Worm (Caenorhabditis elegans) whole organism, L1 larva: ENCODE measurements around the gene F10D7.4.

ENCODE experiments used
- C34B4.2 ChIP-seq: sonication (generic microtip); optimal IDR thresholded peaks from 2 replicates; lab custom pipeline; 2017; ENCODE audit warnings: mild to moderate bottlenecking, missing genetic modification characterization, missing compliant biosample characterization
- lin-15B ChIP-seq: fragments of 150-350 bp; sonication (generic microtip); optimal IDR thresholded peaks from 3 replicates; lab custom pipeline; 2014; ENCODE audit warnings: missing biosample characterization, missing genetic modification characterization
- mef-2 ChIP-seq: fragments of 150-350 bp; optimal IDR thresholded peaks from 2 replicates; lab custom pipeline; 2014; ENCODE audit warnings: missing biosample characterization, missing genetic modification characterization
- nhr-12 ChIP-seq: sonication (generic microtip); optimal IDR thresholded peaks from 2 replicates; lab custom pipeline; 2017; ENCODE audit warnings: missing biosample characterization, missing genetic modification characterization
- nhr-76 ChIP-seq: sonication (generic microtip); optimal IDR thresholded peaks from 2 replicates; lab custom pipeline; 2017; ENCODE audit warnings: missing biosample characterization, missing genetic modification characterization
- zag-1 ChIP-seq: fragments of 150-350 bp; optimal IDR thresholded peaks from 2 replicates; lab custom pipeline; 2014; ENCODE audit warnings: missing biosample characterization, missing genetic modification characterization

ce11 chrX:17408855-17409254 is 27.0 kb upstream of the F10D7.4 start:
- TF ChIP-seq mef-2: no peak
- TF ChIP-seq lin-15B (tag; lab: Kevin White, UChicago): no peak
- TF ChIP-seq nhr-76 (tag; lab: Kevin White, UChicago): no peak
- TF ChIP-seq C34B4.2 (tag; lab: Kevin White, UChicago): no peak
- TF ChIP-seq zag-1 (tag; lab: Kevin White, UChicago): no peak
- TF ChIP-seq nhr-12 (tag; lab: Kevin White, UChicago): no peak
